Fruit fly (Drosophila melanogaster): Measurements from ENCODE around the gene polybromo.

Gene polybromo

DNA sequence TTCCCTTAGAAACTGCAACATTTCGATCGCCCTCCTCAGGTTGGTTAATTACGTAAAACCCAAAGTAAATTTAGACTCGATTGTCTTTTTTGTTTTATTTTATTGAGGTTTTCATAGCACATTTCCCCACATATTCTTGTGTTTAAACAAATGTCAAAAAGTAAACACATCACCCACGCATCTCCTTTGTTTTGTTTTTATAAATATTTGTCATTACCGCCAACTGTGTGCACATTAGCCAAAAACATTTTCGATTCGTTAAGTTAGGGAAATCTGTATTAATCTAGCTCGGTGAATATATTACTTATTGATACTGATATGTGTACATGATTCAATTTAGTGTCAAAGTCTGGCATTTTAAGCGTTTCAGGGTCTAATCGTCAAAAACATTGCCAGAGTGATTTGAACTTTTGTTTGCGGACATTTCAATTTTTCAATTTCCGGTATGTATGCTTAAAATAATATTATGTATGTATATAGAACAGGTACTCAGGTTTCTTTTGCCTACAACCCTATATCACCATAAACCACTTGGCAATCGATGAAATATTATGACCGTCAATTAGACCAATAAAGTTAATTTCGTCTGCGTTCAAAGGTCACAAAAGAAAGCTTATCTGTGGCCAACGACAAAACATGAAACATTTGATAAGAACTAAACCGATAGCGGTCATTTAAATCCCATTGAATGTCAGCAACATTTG lies 4.7 kb upstream of the polybromo start (continued):
- no peak for TF ChIP-seq Poxn (GFP tag; IDR thresholded peaks at IDR 0.05)
- TF ChIP-seq eyg (GFP tag; optimal IDR thresholded peaks at IDR 0.05) = peak; percentile 14
- peak; percentile 41 for TF ChIP-seq org-1 (GFP tag; optimal IDR thresholded peaks at IDR 0.05)
- peak; percentile 44 for TF ChIP-seq gcm (GFP tag; optimal IDR thresholded peaks at IDR 0.05)
- no peak for TF ChIP-seq esg (GFP tag; conservative IDR thresholded peaks at IDR 0.05)
- peak; percentile 59 for TF ChIP-seq CrebB (tag; optimal IDR thresholded peaks at IDR 0.05)
- peak; percentile 61 for TF ChIP-seq fd3F (GFP tag; optimal IDR thresholded peaks at IDR 0.05)
- no peak for TF ChIP-seq Mad (GFP tag; optimal IDR thresholded peaks at IDR 0.05)
- TF ChIP-seq ham (GFP tag; IDR thresholded peaks at IDR 0.05) = no peak
- TF ChIP-seq ci (GFP tag; IDR thresholded peaks at IDR 0.05) = 0 out of 3 replicates have a peak, but pooled peaks have one; percentile 37
- TF ChIP-seq CG3847 (GFP tag; IDR thresholded peaks at IDR 0.05) = no peak
- TF ChIP-seq CG3838 (GFP tag; optimal IDR thresholded peaks at IDR 0.05) = peak; percentile 37
- peak; percentile 38 for TF ChIP-seq CG12659 (GFP tag; optimal IDR thresholded peaks at IDR 0.05)
- TF ChIP-seq dmrt11E (tag; optimal IDR thresholded peaks at IDR 0.05) = peak; percentile 12
- TF ChIP-seq CG7987 (GFP tag; optimal IDR thresholded peaks at IDR 0.05) = peak; percentile 71
- TF ChIP-seq CG15696 (tag; optimal IDR thresholded peaks at IDR 0.05) = peak; percentile 54
- TF ChIP-seq luna (GFP tag; optimal IDR thresholded peaks at IDR 0.05) = no peak
- TF ChIP-seq chif (GFP tag; optimal IDR thresholded peaks at IDR 0.05) = peak in 1 of 2 experiments; percentile 14
- peak; percentile 54 for TF ChIP-seq CG13424 (tag; optimal IDR thresholded peaks at IDR 0.05)
- TF ChIP-seq dati (GFP tag; IDR thresholded peaks at IDR 0.05) = no peak
- TF ChIP-seq CG12744 (GFP tag; optimal IDR thresholded peaks at IDR 0.05) = peak; percentile 10
- TF ChIP-seq kni (GFP tag; optimal IDR thresholded peaks at IDR 0.05) = peak; percentile 62
- TF ChIP-seq sug (tag; optimal IDR thresholded peaks at IDR 0.05) = peak; percentile 44
- peak; percentile 90 for TF ChIP-seq exex (tag; optimal IDR thresholded peaks at IDR 0.05)
- no peak for TF ChIP-seq D (optimal IDR thresholded peaks at IDR 0.05)
- peak; percentile 39 for TF ChIP-seq D (GFP tag; optimal IDR thresholded peaks at IDR 0.05)
- TF ChIP-seq CG14014 (GFP tag; IDR thresholded peaks at IDR 0.05) = peak; percentile 25; the same call in 1 of the 2 replicates
- 0 out of 4 replicates have a peak, but pooled peaks have one; percentile 21 for TF ChIP-seq chinmo (GFP tag; IDR thresholded peaks at IDR 0.05; ENCODE audit: partially characterized antibody)
- TF ChIP-seq caup (GFP tag; optimal IDR thresholded peaks at IDR 0.05; ENCODE audit: severe bottlenecking) = peak; percentile 68
- peak in 1 of 2 experiments; percentile 59 for TF ChIP-seq bsh (GFP tag; optimal IDR thresholded peaks at IDR 0.05)
- peak; percentile 39 for TF ChIP-seq CG10147 (GFP tag; optimal IDR thresholded peaks at IDR 0.05)
- TF ChIP-seq CG8359 (GFP tag; optimal IDR thresholded peaks at IDR 0.05; ENCODE audit: borderline replicate concordance) = peak; percentile 54
- TF ChIP-seq CG17359 (tag; optimal IDR thresholded peaks at IDR 0.05) = peak; percentile 65
- peak; percentile 75 for TF ChIP-seq wek (GFP tag; optimal IDR thresholded peaks at IDR 0.05)
- no peak for TF ChIP-seq Drgx (GFP tag; IDR thresholded peaks at IDR 0.05)
- no peak for TF ChIP-seq CG15479 (GFP tag; optimal IDR thresholded peaks at IDR 0.05)
- TF ChIP-seq Pdp1 (GFP tag; optimal IDR thresholded peaks at IDR 0.05) = peak in 1 of 2 experiments; percentile 71
- 0 out of 2 replicates have a peak, but pooled peaks have one; percentile 12 for TF ChIP-seq rib (GFP tag; IDR thresholded peaks at IDR 0.05)
- no peak for TF ChIP-seq Fer3 (tag; optimal IDR thresholded peaks at IDR 0.05)
- no peak for TF ChIP-seq CG9797 (GFP tag; optimal IDR thresholded peaks at IDR 0.05)
- TF ChIP-seq CG31365 (tag; optimal IDR thresholded peaks at IDR 0.05) = peak; percentile 45
- TF ChIP-seq Hr78 (GFP tag; optimal IDR thresholded peaks at IDR 0.05) = peak in 1 of 2 experiments; percentile 33
- peak; percentile 19 for TF ChIP-seq Camta (GFP tag; optimal IDR thresholded peaks at IDR 0.05)
- peak; percentile 27 for TF ChIP-seq CG6254 (GFP tag; optimal IDR thresholded peaks at IDR 0.05)
- peak; percentile 48 for TF ChIP-seq CG6854 (GFP tag; optimal IDR thresholded peaks at IDR 0.05)
- no peak for TF ChIP-seq Hsf (GFP tag; optimal IDR thresholded peaks at IDR 0.05)
- peak; percentile 12 for TF ChIP-seq bigmax (GFP tag; optimal IDR thresholded peaks at IDR 0.05)
- TF ChIP-seq CG2202 (tag; optimal IDR thresholded peaks at IDR 0.05) = peak; percentile 53
